Fruit fly (Drosophila melanogaster) whole organism, embryonic: ENCODE data around the gene CG3626.

ENCODE experiments used
- Abd-B ChIP-seq: fragments of 200-800 bp; sonication (Bioruptor generic); optimal IDR thresholded peaks from 2 replicates; lab custom pipeline; 2018; ENCODE audit warnings: missing biosample characterization, mild to moderate bottlenecking, missing genetic modification characterization, moderate library complexity
- Atf-2 ChIP-seq: fragments of 200-800 bp; sonication (Bioruptor generic); optimal IDR thresholded peaks from 2 replicates; lab custom pipeline; 2016; ENCODE audit warnings: missing biosample characterization, missing genetic modification characterization
- B-H1 ChIP-seq: fragments of 200-800 bp; sonication (Bioruptor generic); IDR thresholded peaks from 3 replicates; pipeline ENCODE4 v1.3.6; 2022; ENCODE audit warnings: missing biosample characterization, missing genetic modification characterization
- CG1024 ChIP-seq: fragments of 200-800 bp; sonication (Bioruptor generic); IDR thresholded peaks from 2 replicates; pipeline ENCODE4 v1.3.6; 2022; ENCODE audit warnings: missing biosample characterization, missing genetic modification characterization
- CG11093 ChIP-seq: fragments of 200-800 bp; sonication (Bioruptor generic); IDR thresholded peaks from 3 replicates; pipeline ENCODE4 v1.3.6; 2022; ENCODE audit warnings: missing biosample characterization, missing genetic modification characterization
- CG12391 ChIP-seq: fragments of 200-800 bp; sonication (Bioruptor generic); optimal IDR thresholded peaks from 3 replicates; lab custom pipeline; 2018; ENCODE audit warnings: missing biosample characterization, mild to moderate bottlenecking, missing genetic modification characterization, moderate library complexity
- CG12769 ChIP-seq: fragments of 200-800 bp; sonication (Bioruptor generic); optimal IDR thresholded peaks from 2 replicates; lab custom pipeline; 2019; ENCODE audit warnings: missing biosample characterization, mild to moderate bottlenecking, missing genetic modification characterization, moderate library complexity
- CG15696 ChIP-seq: fragments of 200-800 bp; sonication (Bioruptor generic); optimal IDR thresholded peaks from 2 replicates; lab custom pipeline; 2019; ENCODE audit warnings: missing biosample characterization, mild to moderate bottlenecking, missing genetic modification characterization, moderate library complexity
- CG1647 ChIP-seq: fragments of 200-800 bp; sonication (Bioruptor generic); optimal IDR thresholded peaks from 3 replicates; lab custom pipeline; 2016; ENCODE audit warnings: missing biosample characterization, missing genetic modification characterization
- CG17328 ChIP-seq: fragments of 200-800 bp; sonication (Bioruptor generic); IDR thresholded peaks from 2 replicates; pipeline ENCODE4 v1.3.6; 2022; ENCODE audit warnings: missing biosample characterization, missing genetic modification characterization
- CG18262 ChIP-seq: fragments of 200-800 bp; optimal IDR thresholded peaks from 3 replicates; lab custom pipeline; 2019; ENCODE audit warnings: missing biosample characterization, mild to moderate bottlenecking, missing genetic modification characterization, moderate library complexity
- CG2116 ChIP-seq: fragments of 200-800 bp; sonication (Bioruptor generic); optimal IDR thresholded peaks from 3 replicates; lab custom pipeline; 2018; ENCODE audit warnings: missing biosample characterization, mild to moderate bottlenecking, missing genetic modification characterization
- CG30403 ChIP-seq: fragments of 200-800 bp; sonication (Bioruptor generic); optimal IDR thresholded peaks from 3 replicates; lab custom pipeline; 2016; ENCODE audit warnings: missing biosample characterization, missing genetic modification characterization
- CG3281 ChIP-seq: fragments of 200-800 bp; sonication (Bioruptor generic); optimal IDR thresholded peaks from 3 replicates; lab custom pipeline; 2017; ENCODE audit warnings: missing biosample characterization, mild to moderate bottlenecking, missing genetic modification characterization
- CG33213 ChIP-seq: fragments of 200-800 bp; sonication (Bioruptor generic); optimal IDR thresholded peaks from 3 replicates; lab custom pipeline; 2016; ENCODE audit warnings: missing biosample characterization, missing genetic modification characterization
- CG34224 ChIP-seq: fragments of 200-800 bp; sonication (Bioruptor generic); IDR thresholded peaks from 3 replicates; pipeline ENCODE4 v1.3.6; 2022; ENCODE audit warnings: missing biosample characterization, missing genetic modification characterization; ENCODE audit not compliant: partially characterized antibody
- CG4282 ChIP-seq: fragments of 200-800 bp; sonication (Bioruptor generic); optimal IDR thresholded peaks from 2 replicates; lab custom pipeline; 2016; ENCODE audit warnings: missing biosample characterization, missing genetic modification characterization
- CG9727 ChIP-seq: fragments of 200-800 bp; sonication (Bioruptor generic); optimal IDR thresholded peaks from 3 replicates; lab custom pipeline; 2017; ENCODE audit warnings: missing biosample characterization, mild to moderate bottlenecking, missing genetic modification characterization
- Gsc ChIP-seq: fragments of 200-800 bp; sonication (Bioruptor generic); IDR thresholded peaks from 2 replicates; pipeline ENCODE4 v1.3.6; 2022; ENCODE audit warnings: missing biosample characterization, missing genetic modification characterization
- HHEX ChIP-seq: fragments of 200-800 bp; sonication (Bioruptor generic); optimal IDR thresholded peaks from 3 replicates; lab custom pipeline; 2017; ENCODE audit warnings: missing biosample characterization, mild to moderate bottlenecking, missing genetic modification characterization, missing genetic modification reagents
- NK7.1 ChIP-seq: fragments of 200-800 bp; sonication (Bioruptor generic); optimal IDR thresholded peaks from 3 replicates; lab custom pipeline; 2016; ENCODE audit warnings: missing biosample characterization, missing genetic modification characterization
- PHDP ChIP-seq: fragments of 200-800 bp; sonication (Bioruptor generic); optimal IDR thresholded peaks from 3 replicates; lab custom pipeline; 2018; ENCODE audit warnings: missing biosample characterization, mild to moderate bottlenecking, missing genetic modification characterization, moderate library complexity
- Poxn ChIP-seq: fragments of 200-800 bp; sonication (Bioruptor generic); IDR thresholded peaks from 2 replicates; pipeline ENCODE4 v1.3.6; 2022; ENCODE audit warnings: missing biosample characterization, missing genetic modification characterization
- Scr ChIP-seq: fragments of 200-800 bp; sonication (Bioruptor generic); IDR thresholded peaks from 2 replicates; pipeline ENCODE4 v1.3.6; 2022; ENCODE audit warnings: missing biosample characterization, missing genetic modification characterization; ENCODE audit not compliant: partially characterized antibody
- Sox100B ChIP-seq: fragments of 200-800 bp; sonication (Bioruptor generic); optimal IDR thresholded peaks from 3 replicates; lab custom pipeline; 2018; ENCODE audit warnings: missing biosample characterization, mild to moderate bottlenecking, missing genetic modification characterization
- Trl ChIP-seq, 3 experiments: fragments of >200 bp in 2 of 3; fragments of 200-800 bp in 1 of 3; sonication (Bioruptor generic) in 1 of 3; optimal IDR thresholded peaks; 2 replicates in 1 of 3; 3 replicates in 2 of 3; lab custom pipeline; 2016 to 2017; ENCODE audit warnings: missing biosample characterization in 1 of 3, missing genetic modification characterization in 1 of 3
- ac ChIP-seq: fragments of 200-800 bp; sonication (Bioruptor generic); optimal IDR thresholded peaks from 3 replicates; lab custom pipeline; 2017; ENCODE audit warnings: missing biosample characterization, mild to moderate bottlenecking, missing genetic modification characterization
- cad ChIP-seq: fragments of >200 bp; optimal IDR thresholded peaks from 2 replicates; lab custom pipeline; 2017; ENCODE audit warnings: missing biosample characterization, missing genetic modification characterization
- chm ChIP-seq: fragments of 200-800 bp; sonication (Bioruptor generic); IDR thresholded peaks from 2 replicates; pipeline ENCODE4 v1.3.6; 2022; ENCODE audit warnings: missing biosample characterization, missing genetic modification characterization
- crp ChIP-seq, 2 experiments: fragments of 200-800 bp; sonication (Bioruptor generic); optimal IDR thresholded peaks; 2 replicates in 1 of 2; 3 replicates in 1 of 2; lab custom pipeline; 2017; ENCODE audit warnings: missing biosample characterization in 2 of 2, missing genetic modification characterization in 2 of 2, mild to moderate bottlenecking in 1 of 2, moderate library complexity in 1 of 2
- da ChIP-seq: fragments of 200-800 bp; sonication (Bioruptor generic); optimal IDR thresholded peaks from 2 replicates; lab custom pipeline; 2016; ENCODE audit warnings: missing biosample characterization, missing genetic modification characterization
- disco-r ChIP-seq: fragments of 200-800 bp; sonication (Bioruptor generic); optimal IDR thresholded peaks from 2 replicates; lab custom pipeline; 2016; ENCODE audit warnings: missing biosample characterization, missing genetic modification characterization
- dm ChIP-seq: fragments of 200-800 bp; sonication (Bioruptor generic); optimal IDR thresholded peaks from 3 replicates; lab custom pipeline; 2016; ENCODE audit warnings: missing biosample characterization, missing genetic modification characterization
- dmrt11E ChIP-seq: fragments of 200-800 bp; sonication (Bioruptor generic); optimal IDR thresholded peaks from 3 replicates; lab custom pipeline; 2018; ENCODE audit warnings: missing biosample characterization, mild to moderate bottlenecking, missing genetic modification characterization, moderate library complexity
- esg ChIP-seq: fragments of 200-800 bp; sonication (Bioruptor generic); conservative IDR thresholded peaks from 2 replicates; pipeline ENCODE4 v1.3.6; 2022; ENCODE audit warnings: missing biosample characterization, missing genetic modification characterization
- exex ChIP-seq: fragments of 200-800 bp; sonication (Bioruptor generic); optimal IDR thresholded peaks from 4 replicates; lab custom pipeline; 2018; ENCODE audit warnings: missing biosample characterization, mild to moderate bottlenecking, missing genetic modification characterization, moderate library complexity
- jing ChIP-seq: fragments of 200-800 bp; sonication (Bioruptor generic); optimal IDR thresholded peaks from 2 replicates; lab custom pipeline; 2018; ENCODE audit warnings: missing biosample characterization, mild to moderate bottlenecking, missing genetic modification characterization
- jumu ChIP-seq: fragments of 200-800 bp; sonication (Bioruptor generic); optimal IDR thresholded peaks from 3 replicates; lab custom pipeline; 2016; ENCODE audit warnings: missing biosample characterization, missing genetic modification characterization
- lov ChIP-seq, 2 experiments: fragments of 200-800 bp in 1 of 2; fragments of >200 bp in 1 of 2; sonication (Bioruptor generic) in 1 of 2; IDR thresholded peaks in 1 of 2; optimal IDR thresholded peaks in 1 of 2; 2 replicates in 1 of 2; 3 replicates in 1 of 2; pipeline versions ENCODE4 v1.3.6 to Lab custom; 2017 to 2022; ENCODE audit warnings: missing biosample characterization in 1 of 2, missing genetic modification characterization in 1 of 2
- nerfin-1 ChIP-seq: fragments of 200-800 bp; sonication (Bioruptor generic); optimal IDR thresholded peaks from 3 replicates; lab custom pipeline; 2019; ENCODE audit warnings: missing biosample characterization, mild to moderate bottlenecking, missing genetic modification characterization, moderate library complexity
- nom ChIP-seq: fragments of 200-800 bp; sonication (Bioruptor generic); optimal IDR thresholded peaks from 2 replicates; lab custom pipeline; 2017; ENCODE audit warnings: missing biosample characterization, missing genetic modification characterization, mild to moderate bottlenecking, moderate library complexity, missing genetic modification reagents
- otp ChIP-seq: fragments of 200-800 bp; sonication (Bioruptor generic); IDR thresholded peaks from 3 replicates; pipeline ENCODE4, ENCODE4 v1.3.6; 2022; ENCODE audit warnings: missing biosample characterization, missing genetic modification characterization
- pho ChIP-seq: fragments of 200-800 bp; sonication (Bioruptor generic); optimal IDR thresholded peaks from 2 replicates; lab custom pipeline; 2016; ENCODE audit warnings: missing biosample characterization, missing genetic modification characterization
- pita ChIP-seq: fragments of 200-800 bp; sonication (Bioruptor generic); optimal IDR thresholded peaks from 2 replicates; lab custom pipeline; 2017; ENCODE audit warnings: missing biosample characterization, mild to moderate bottlenecking, missing genetic modification characterization
- sisA ChIP-seq: fragments of 200-800 bp; sonication (Bioruptor generic); IDR thresholded peaks from 2 replicates; pipeline ENCODE4 v1.3.6; 2022; ENCODE audit warnings: missing biosample characterization, missing genetic modification characterization
- toy ChIP-seq: fragments of 200-800 bp; sonication (Bioruptor generic); IDR thresholded peaks from 2 replicates; pipeline ENCODE4 v1.3.6; 2022; ENCODE audit warnings: missing biosample characterization, missing genetic modification characterization
- trem ChIP-seq: fragments of 200-800 bp; optimal IDR thresholded peaks from 3 replicates; lab custom pipeline; 2019; ENCODE audit warnings: missing biosample characterization, mild to moderate bottlenecking, missing genetic modification characterization, moderate library complexity
- usp ChIP-seq: fragments of >200 bp; optimal IDR thresholded peaks from 2 replicates; lab custom pipeline; 2017; ENCODE audit warnings: missing biosample characterization, missing genetic modification characterization
- wor ChIP-seq: fragments of 200-800 bp; sonication (Bioruptor generic); IDR thresholded peaks from 2 replicates; pipeline ENCODE4 v1.3.6; 2022; ENCODE audit warnings: missing biosample characterization, missing genetic modification characterization
- zen2 ChIP-seq: fragments of 200-800 bp; sonication (Bioruptor generic); IDR thresholded peaks from 3 replicates; pipeline ENCODE4 v1.3.6; 2022; ENCODE audit warnings: missing biosample characterization, missing genetic modification characterization; ENCODE audit not compliant: partially characterized antibody
- zf30C ChIP-seq: fragments of 200-800 bp; sonication (Bioruptor generic); optimal IDR thresholded peaks from 3 replicates; lab custom pipeline; 2018; ENCODE audit warnings: missing biosample characterization, mild to moderate bottlenecking, missing genetic modification characterization

Gene CG3626

dm6 chrX:4366196-4366595, at the start of gene CG3626 (continued):
- peak; percentile 69 for TF ChIP-seq trem (tag; lab: Kevin White, UChicago)
- no peak for TF ChIP-seq lov (optimal IDR thresholded peaks at IDR 0.05; lab: Kevin White, UChicago)
- TF ChIP-seq lov (GFP tag; IDR thresholded peaks at IDR 0.05; lab: Robert Waterston, UW), result no peak
- no peak for TF ChIP-seq usp (GFP tag; lab: Kevin White, UChicago)
- peak; percentile 47 for TF ChIP-seq jumu
- peak; percentile 38 for TF ChIP-seq Abd-B
- peak; percentile 30 for TF ChIP-seq CG12391 (tag; lab: Kevin White, UChicago)
- TF ChIP-seq cad (GFP tag; lab: Kevin White, UChicago), result no peak
- no peak for TF ChIP-seq CG11093 (GFP tag; lab: Robert Waterston, UW)
- no peak for TF ChIP-seq Trl (optimal IDR thresholded peaks at IDR 0.05; lab: Kevin White, UChicago)
- peak; percentile 2 for TF ChIP-seq Trl (GFP tag; optimal IDR thresholded peaks at IDR 0.05; lab: Kevin White, UChicago)
- TF ChIP-seq toy (GFP tag; lab: Robert Waterston, UW), result no peak
- TF ChIP-seq CG34224, result peak; percentile 77
- TF ChIP-seq exex (tag; lab: Kevin White, UChicago), result no peak
- TF ChIP-seq PHDP, result no peak
- TF ChIP-seq CG2116 (GFP tag; lab: Kevin White, UChicago), result peak; percentile 36
- no peak for TF ChIP-seq disco-r
- peak; percentile 80 for TF ChIP-seq Scr (GFP tag; lab: Robert Waterston, UW)
- TF ChIP-seq zen2 (GFP tag; lab: Robert Waterston, UW), result peak; percentile 65
- TF ChIP-seq CG33213 (GFP tag; lab: Kevin White, UChicago), result peak; percentile 87
- TF ChIP-seq nom, result no peak
- TF ChIP-seq chm (GFP tag; lab: Robert Waterston, UW), result no peak
- TF ChIP-seq CG15696, result no peak
- TF ChIP-seq NK7.1 (GFP tag; lab: Kevin White, UChicago), result no peak
- no peak for TF ChIP-seq CG1024 (GFP tag; lab: Robert Waterston, UW)
- no peak for TF ChIP-seq Gsc (GFP tag; lab: Robert Waterston, UW)
- no peak for TF ChIP-seq CG12769 (tag; lab: Kevin White, UChicago)
- no peak for TF ChIP-seq sisA (GFP tag; lab: Robert Waterston, UW)
- TF ChIP-seq ac (GFP tag; lab: Kevin White, UChicago), result no peak
- no peak for TF ChIP-seq Sox100B (GFP tag; lab: Kevin White, UChicago)
- no peak for TF ChIP-seq nerfin-1 (tag; lab: Kevin White, UChicago)
- TF ChIP-seq esg (GFP tag; lab: Robert Waterston, UW), result no peak
- TF ChIP-seq CG1647 (GFP tag; lab: Kevin White, UChicago), result no peak
- no peak for TF ChIP-seq da (GFP tag; lab: Kevin White, UChicago)
- no peak for TF ChIP-seq crp (GFP tag; optimal IDR thresholded peaks at IDR 0.05; lab: Kevin White, UChicago)
- peak; percentile 20 for TF ChIP-seq CG30403 (GFP tag; lab: Kevin White, UChicago)
- TF ChIP-seq CG17328 (GFP tag; lab: Robert Waterston, UW), result no peak
- no peak for TF ChIP-seq dm (GFP tag; lab: Kevin White, UChicago)
- no peak for TF ChIP-seq CG9727
- no peak for TF ChIP-seq Poxn (GFP tag; lab: Robert Waterston, UW)
- TF ChIP-seq jing, result no peak
- no peak for TF ChIP-seq B-H1
- no peak for TF ChIP-seq CG18262 (tag; lab: Kevin White, UChicago)
- TF ChIP-seq CG3281, result no peak
- no peak for TF ChIP-seq wor (GFP tag; lab: Robert Waterston, UW)
- TF ChIP-seq pho, result peak; percentile 2
- TF ChIP-seq zf30C (GFP tag; lab: Kevin White, UChicago), result no peak
- TF ChIP-seq Atf-2 (GFP tag; lab: Kevin White, UChicago), result no peak
- no peak for TF ChIP-seq otp
- no peak for TF ChIP-seq HHEX (GFP tag; lab: Kevin White, UChicago)
- TF ChIP-seq CG4282, result no peak
- no peak for TF ChIP-seq dmrt11E (tag; lab: Kevin White, UChicago)
- TF ChIP-seq pita (GFP tag; lab: Kevin White, UChicago), result peak; percentile 86
